Worm (Caenorhabditis elegans): ENCODE data around the gene T26C12.3.

- TF ChIP-seq nhr-12 (tag; optimal IDR thresholded peaks at IDR 0.05): no peak
- no peak for TF ChIP-seq nhr-129 (tag; optimal IDR thresholded peaks at IDR 0.05)
- TF ChIP-seq mbf-1 (tag; optimal IDR thresholded peaks at IDR 0.05): no peak
- TF ChIP-seq nhr-77 (tag; optimal IDR thresholded peaks at IDR 0.05): no peak
- no peak for TF ChIP-seq ama-1 (optimal IDR thresholded peaks at IDR 0.05)
- TF ChIP-seq unc-62 (GFP tag; optimal IDR thresholded peaks at IDR 0.05): no peak
- TF ChIP-seq ztf-11 (tag; optimal IDR thresholded peaks at IDR 0.05): no peak
Observed at ce11 chrIV:3271342-3271741, 1.9 kb downstream of the T26C12.3 start.

Data from whole organism, L2 larva.